Worm (Caenorhabditis elegans) whole organism, L4/young adult: ENCODE data around the gene nlp-33.

Experiments
- W03F9.2 ChIP-seq: fragments of 150-350 bp; optimal IDR thresholded peaks from 2 replicates; lab custom pipeline; 2014; ENCODE audit warnings: missing biosample characterization, missing genetic modification characterization
- dao-5 ChIP-seq: sonication (generic microtip); optimal IDR thresholded peaks from 2 replicates; lab custom pipeline; 2016; ENCODE audit warnings: missing genotype, missing genetic modification characterization, moderate library complexity, missing compliant biosample characterization
- him-1 ChIP-seq: sonication (generic microtip); optimal IDR thresholded peaks from 2 replicates; lab custom pipeline; 2016; ENCODE audit warnings: missing genotype, missing genetic modification reagents, missing genetic modification characterization, missing compliant biosample characterization

- no peak for TF ChIP-seq dao-5 (tag; lab: Kevin White, UChicago)
- TF ChIP-seq him-1 (tag; lab: Kevin White, UChicago): no peak
- TF ChIP-seq W03F9.2: no peak
Observed at ce11 chrV:11146958-11147779, at the start of gene nlp-33, which contains the start of gene T19C4.24.
